Worm (Caenorhabditis elegans) whole organism, late embryonic: ENCODE data around the gene srh-281.

ENCODE experiments used
- C08G9.2 ChIP-seq: sonication (generic microtip); optimal IDR thresholded peaks from 2 replicates; lab custom pipeline; 2016; ENCODE audit warnings: mild to moderate bottlenecking, missing genetic modification characterization, moderate library complexity, missing compliant biosample characterization
- F13H6.1 ChIP-seq: sonication (generic microtip); optimal IDR thresholded peaks from 2 replicates; lab custom pipeline; 2016; ENCODE audit warnings: missing genetic modification characterization, missing compliant biosample characterization
- K09A11.1 ChIP-seq: sonication (generic microtip); optimal IDR thresholded peaks from 2 replicates; lab custom pipeline; 2017; ENCODE audit warnings: antibody characterized with exemption, mild to moderate bottlenecking, missing genetic modification characterization, missing compliant biosample characterization; ENCODE audit not compliant: insufficient read depth
- T23F11.4 ChIP-seq: fragments of 200-800 bp; sonication (Bioruptor generic); optimal IDR thresholded peaks from 2 replicates; lab custom pipeline; 2018; ENCODE audit warnings: mild to moderate bottlenecking, missing genetic modification characterization, missing compliant biosample characterization
- Y22D7AL.16 ChIP-seq: sonication (generic microtip); optimal IDR thresholded peaks from 2 replicates; lab custom pipeline; 2016; ENCODE audit warnings: missing genetic modification characterization, missing compliant biosample characterization
- ama-1 ChIP-seq: fragments of 150-350 bp; optimal IDR thresholded peaks from 2 replicates; lab custom pipeline; 2014
- ceh-14 ChIP-seq: sonication (generic microtip); optimal IDR thresholded peaks from 2 replicates; lab custom pipeline; 2016; ENCODE audit warnings: missing genotype, missing genetic modification characterization, missing compliant biosample characterization
- ceh-18 ChIP-seq: sonication (generic microtip); optimal IDR thresholded peaks from 2 replicates; lab custom pipeline; 2016; ENCODE audit warnings: missing genetic modification characterization, missing compliant biosample characterization
- ceh-19 ChIP-seq: fragments of 200-800 bp; sonication (Bioruptor generic); optimal IDR thresholded peaks from 2 replicates; lab custom pipeline; 2018; ENCODE audit warnings: mild to moderate bottlenecking, missing genetic modification characterization, missing compliant biosample characterization
- ceh-2 ChIP-seq: sonication (generic microtip); optimal IDR thresholded peaks from 2 replicates; lab custom pipeline; 2016; ENCODE audit warnings: missing genotype, missing genetic modification characterization, missing compliant biosample characterization
- ceh-22 ChIP-seq: sonication (generic microtip); optimal IDR thresholded peaks from 2 replicates; lab custom pipeline; 2017; ENCODE audit warnings: missing biosample characterization, missing genetic modification characterization
- ceh-31 ChIP-seq: sonication (generic microtip); optimal IDR thresholded peaks from 2 replicates; lab custom pipeline; 2016; ENCODE audit warnings: missing genetic modification characterization, missing compliant biosample characterization
- ceh-45 ChIP-seq: fragments of 200-800 bp; sonication (Bioruptor generic); IDR thresholded peaks from 2 replicates; pipeline ENCODE4 v1.3.6; 2022; ENCODE audit warnings: missing genetic modification reagents, missing genetic modification characterization, missing compliant biosample characterization
- ceh-48 ChIP-seq: sonication (generic microtip); optimal IDR thresholded peaks from 2 replicates; lab custom pipeline; 2016; ENCODE audit warnings: missing genetic modification characterization, inconsistent platforms, missing compliant biosample characterization
- ceh-6 ChIP-seq: fragments of 200-800 bp; sonication (Bioruptor generic); optimal IDR thresholded peaks from 2 replicates; lab custom pipeline; 2018; ENCODE audit warnings: mild to moderate bottlenecking, missing genetic modification characterization, missing compliant biosample characterization
- ceh-9 ChIP-seq: sonication (generic microtip); optimal IDR thresholded peaks from 2 replicates; lab custom pipeline; 2016; ENCODE audit warnings: mild to moderate bottlenecking, missing genetic modification characterization, inconsistent platforms, missing compliant biosample characterization
- elt-2 ChIP-seq: sonication (generic microtip); optimal IDR thresholded peaks from 2 replicates; lab custom pipeline; 2016; ENCODE audit warnings: missing genetic modification reagents, missing genetic modification characterization, missing compliant biosample characterization
- ets-4 ChIP-seq: sonication (generic microtip); optimal IDR thresholded peaks from 2 replicates; lab custom pipeline; 2016; ENCODE audit warnings: missing genetic modification characterization, missing compliant biosample characterization
- fkh-10 ChIP-seq: fragments of 150-350 bp; optimal IDR thresholded peaks from 2 replicates; lab custom pipeline; 2014; ENCODE audit warnings: missing biosample characterization, missing genetic modification reagents, missing genetic modification characterization
- hlh-13 ChIP-seq: fragments of 200-800 bp; sonication (Bioruptor generic); optimal IDR thresholded peaks from 2 replicates; lab custom pipeline; 2018; ENCODE audit warnings: mild to moderate bottlenecking, missing genetic modification characterization, missing compliant biosample characterization
- hlh-6 ChIP-seq: sonication (generic microtip); optimal IDR thresholded peaks from 2 replicates; lab custom pipeline; 2016; ENCODE audit warnings: missing genotype, missing genetic modification characterization, missing compliant biosample characterization
- lim-6 ChIP-seq: sonication (generic microtip); optimal IDR thresholded peaks from 2 replicates; lab custom pipeline; 2016; ENCODE audit warnings: missing genetic modification characterization, missing compliant biosample characterization
- madf-2 ChIP-seq: sonication (generic microtip); optimal IDR thresholded peaks from 2 replicates; lab custom pipeline; 2017; ENCODE audit warnings: missing genetic modification characterization, missing compliant biosample characterization
- mec-3 ChIP-seq: sonication (generic microtip); optimal IDR thresholded peaks from 2 replicates; lab custom pipeline; 2016; ENCODE audit warnings: borderline replicate concordance, missing genetic modification characterization, missing compliant biosample characterization
- nhr-232 ChIP-seq: sonication (generic microtip); optimal IDR thresholded peaks from 2 replicates; lab custom pipeline; 2016; ENCODE audit warnings: missing genetic modification characterization, missing compliant biosample characterization
- npax-4 ChIP-seq: sonication (generic microtip); optimal IDR thresholded peaks from 2 replicates; lab custom pipeline; 2016; ENCODE audit warnings: missing genetic modification characterization, missing compliant biosample characterization
- odd-2 ChIP-seq: sonication (generic microtip); optimal IDR thresholded peaks from 2 replicates; lab custom pipeline; 2017; ENCODE audit warnings: antibody characterized with exemption, mild to moderate bottlenecking, missing genetic modification characterization, missing compliant biosample characterization
- pag-3 ChIP-seq: sonication (generic microtip); optimal IDR thresholded peaks from 2 replicates; lab custom pipeline; 2016; ENCODE audit warnings: missing compliant biosample characterization, missing genetic modification characterization, borderline replicate concordance
- pax-1 ChIP-seq: fragments of 150-350 bp; optimal IDR thresholded peaks from 2 replicates; lab custom pipeline; 2014; ENCODE audit warnings: missing biosample characterization, missing genetic modification characterization
- pha-4 ChIP-seq: fragments of 150-350 bp; optimal IDR thresholded peaks from 2 replicates; lab custom pipeline; 2018; ENCODE audit warnings: missing biosample characterization, missing genetic modification reagents, missing genetic modification characterization
- pqm-1 ChIP-seq: sonication (generic microtip); optimal IDR thresholded peaks from 2 replicates; lab custom pipeline; 2016; ENCODE audit warnings: missing genetic modification characterization, missing compliant biosample characterization
- ref-2 ChIP-seq: sonication (generic microtip); optimal IDR thresholded peaks from 2 replicates; lab custom pipeline; 2016; ENCODE audit warnings: missing genetic modification characterization, missing compliant biosample characterization
- sox-2 ChIP-seq: fragments of 200-800 bp; sonication (Bioruptor generic); IDR thresholded peaks from 2 replicates; pipeline ENCODE4 v1.3.6; 2022; ENCODE audit warnings: missing genetic modification reagents, missing genetic modification characterization, missing compliant biosample characterization
- tbx-7 ChIP-seq: sonication (generic microtip); optimal IDR thresholded peaks from 2 replicates; lab custom pipeline; 2016; ENCODE audit warnings: missing genotype, missing genetic modification characterization, missing compliant biosample characterization
- unc-3 ChIP-seq, 2 experiments: fragments of 200-800 bp in 1 of 2; sonication (Bioruptor generic) in 1 of 2; sonication (generic microtip) in 1 of 2; conservative IDR thresholded peaks in 1 of 2; optimal IDR thresholded peaks in 1 of 2; 2 replicates each; pipeline versions ENCODE4 v1.3.6 to Lab custom; 2016 to 2022; ENCODE audit warnings: missing compliant biosample characterization in 2 of 2, missing genetic modification characterization in 2 of 2, missing genetic modification reagents in 1 of 2
- unc-42 ChIP-seq: sonication (generic microtip); optimal IDR thresholded peaks from 2 replicates; lab custom pipeline; 2016; ENCODE audit warnings: missing genotype, missing genetic modification characterization, missing compliant biosample characterization
- unc-55 ChIP-seq: sonication (generic microtip); optimal IDR thresholded peaks from 2 replicates; lab custom pipeline; 2017; ENCODE audit warnings: missing biosample characterization, missing genetic modification reagents, missing genetic modification characterization

The srh-281 gene

DNA sequence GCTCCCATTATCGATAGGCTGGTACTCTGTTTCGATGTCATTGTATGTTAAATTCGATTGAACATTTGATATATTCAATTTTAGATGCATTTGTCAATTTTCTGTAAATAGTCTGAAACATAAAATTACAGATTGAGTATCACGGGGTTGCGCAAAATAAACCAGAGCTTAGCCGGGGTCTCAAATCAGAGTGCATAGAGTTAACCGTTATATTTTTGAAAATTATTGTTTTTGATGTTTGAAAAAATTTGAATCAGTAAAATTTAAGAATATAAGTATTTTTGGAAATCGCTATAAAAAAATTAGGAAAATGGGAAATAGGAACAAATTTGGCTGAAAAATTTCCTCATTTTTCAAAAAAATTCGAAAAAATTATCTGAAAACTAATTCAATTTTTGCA lies 31.0 kb upstream of the srh-281 start, which contains the start of gene F10A3.17:
TSS of gene F10A3.17 (minus strand) at position 101 of the 400 bp plus-strand sequence.
- TF ChIP-seq pag-3 (tag; lab: Kevin White, UChicago) (no peak), sox-2 (no peak), ceh-2 (no peak), lim-6 (tag; lab: Kevin White, UChicago) (no peak), Y22D7AL.16 (tag; lab: Kevin White, UChicago) (no peak)
- TF ChIP-seq, all 69 proteins: peak for 0

DNA sequence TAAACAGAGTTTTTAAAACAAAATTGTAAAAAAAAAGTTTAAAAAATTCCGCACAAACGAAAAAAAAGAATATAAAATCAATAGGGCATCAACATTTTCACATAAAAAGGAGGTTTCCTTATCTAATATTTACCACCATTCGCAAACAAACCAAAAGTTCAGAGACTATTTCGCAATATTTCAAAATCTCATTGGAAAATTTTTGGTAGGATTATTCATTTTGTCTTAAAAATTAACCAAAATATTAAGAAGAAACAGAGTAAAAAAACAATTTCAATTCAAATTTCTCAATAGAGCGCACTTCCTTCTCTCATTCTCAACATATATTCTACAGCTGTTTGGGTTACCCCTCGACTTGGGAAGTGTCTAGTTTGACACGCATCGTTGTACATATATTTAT lies 30.5 kb upstream of the srh-281 start:
- no peak for TF ChIP-seq tbx-7
- TF ChIP-seq pax-1 (tag; lab: Kevin White, UChicago) = no peak
- TF ChIP-seq ref-2 (tag; lab: Kevin White, UChicago) = no peak
- TF ChIP-seq sox-2 = no peak
- TF ChIP-seq ceh-6 = no peak
- TF ChIP-seq C08G9.2 = no peak
- no peak for TF ChIP-seq madf-2
- TF ChIP-seq ceh-45 (GFP tag; lab: Robert Waterston, UW) = no peak
- no peak for TF ChIP-seq nhr-232 (tag; lab: Kevin White, UChicago)
- TF ChIP-seq mec-3 (tag; lab: Kevin White, UChicago) = no peak
- no peak for TF ChIP-seq ceh-48 (tag; lab: Kevin White, UChicago)
- no peak for TF ChIP-seq pqm-1
- no peak for TF ChIP-seq F13H6.1 (tag; lab: Kevin White, UChicago)
- no peak for TF ChIP-seq ceh-31 (tag; lab: Kevin White, UChicago)
- no peak for TF ChIP-seq K09A11.1 (tag; lab: Kevin White, UChicago)
- no peak for TF ChIP-seq unc-3 (GFP tag; conservative IDR thresholded peaks at IDR 0.05; lab: Robert Waterston, UW)
- TF ChIP-seq unc-3 (tag; optimal IDR thresholded peaks at IDR 0.05; lab: Kevin White, UChicago) = no peak
- no peak for TF ChIP-seq ceh-18 (tag; lab: Kevin White, UChicago)

DNA sequence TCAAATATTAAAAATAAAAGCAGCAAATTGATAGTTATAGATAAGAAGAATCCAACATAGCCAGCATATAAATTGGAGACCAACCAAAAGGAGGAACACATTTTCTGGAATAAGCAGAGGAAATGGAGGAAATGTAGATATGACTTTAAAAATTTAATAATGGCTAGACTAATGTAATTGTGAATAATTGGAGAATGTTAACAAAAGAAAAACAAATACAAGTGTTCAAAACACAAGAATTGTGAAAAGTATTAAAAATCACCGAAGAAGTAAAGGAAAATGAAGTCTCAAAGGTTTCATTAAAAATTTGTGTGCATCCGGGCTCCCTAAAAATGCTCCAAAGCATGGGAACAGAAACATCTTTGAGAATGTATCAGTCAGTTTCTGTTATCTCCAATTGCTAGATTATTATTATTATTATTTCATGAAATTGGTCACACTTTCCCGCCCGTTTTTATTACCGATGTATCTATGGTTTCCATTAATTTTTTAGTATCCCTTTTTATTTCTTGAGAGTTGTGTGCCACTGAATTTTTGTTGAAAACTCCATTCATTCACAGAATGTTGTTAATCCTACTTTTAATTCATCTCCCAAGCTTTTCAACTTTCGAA lies 28.4 kb upstream of the srh-281 start, which contains the start of the genes str-109 and F10A3.11:
TSS of gene str-109 (minus strand) at position 101 of the 612 bp plus-strand sequence.
TSS of gene F10A3.11 (plus strand) at position 562 of the 612 bp plus-strand sequence.
- no peak for TF ChIP-seq ceh-45 (GFP tag; lab: Robert Waterston, UW)
- TF ChIP-seq pha-4 = no peak
- TF ChIP-seq hlh-13 (GFP tag; lab: Kevin White, UChicago) = no peak
- TF ChIP-seq ceh-19 = no peak
- no peak for TF ChIP-seq T23F11.4 (GFP tag; lab: Kevin White, UChicago)
- TF ChIP-seq ets-4 = no peak
- TF ChIP-seq ceh-9 (tag; lab: Kevin White, UChicago) = no peak
- no peak for TF ChIP-seq npax-4 (tag; lab: Kevin White, UChicago)
- TF ChIP-seq odd-2 (tag; lab: Kevin White, UChicago) = no peak
- no peak for TF ChIP-seq ceh-22 (tag; lab: Kevin White, UChicago)
- TF ChIP-seq Y22D7AL.16 (tag; lab: Kevin White, UChicago) = no peak

DNA sequence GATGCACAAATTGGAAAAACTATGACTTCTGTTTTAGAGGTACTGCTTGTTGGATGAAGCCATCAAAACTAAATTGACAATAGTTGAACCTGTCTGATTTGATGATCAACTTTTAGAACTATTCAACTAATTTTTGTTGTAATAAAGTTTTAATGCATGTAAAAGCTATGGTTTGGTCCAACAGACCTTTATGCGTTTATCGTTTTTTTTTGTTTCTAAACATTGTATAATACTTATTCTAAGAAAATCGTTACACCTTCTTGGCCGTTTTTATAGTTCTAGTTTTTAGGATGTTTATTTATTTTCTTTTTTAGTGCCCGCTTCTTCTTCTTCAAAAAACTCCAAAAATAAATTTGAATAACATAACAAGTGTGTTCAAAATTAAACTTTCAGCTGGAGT lies 26.9 kb upstream of the srh-281 start, which contains the start of gene F10A3.12:
TSS of gene F10A3.12 (plus strand) at position 301 of the 400 bp plus-strand sequence.
- TF ChIP-seq ama-1 (lab: Kevin White, UChicago) = no peak
- TF ChIP-seq fkh-10 (GFP tag; lab: Kevin White, UChicago) = no peak
- no peak for TF ChIP-seq npax-4 (tag; lab: Kevin White, UChicago)
- TF ChIP-seq hlh-6 (tag; lab: Kevin White, UChicago) = no peak
- no peak for TF ChIP-seq C08G9.2
- TF ChIP-seq elt-2 = no peak

DNA sequence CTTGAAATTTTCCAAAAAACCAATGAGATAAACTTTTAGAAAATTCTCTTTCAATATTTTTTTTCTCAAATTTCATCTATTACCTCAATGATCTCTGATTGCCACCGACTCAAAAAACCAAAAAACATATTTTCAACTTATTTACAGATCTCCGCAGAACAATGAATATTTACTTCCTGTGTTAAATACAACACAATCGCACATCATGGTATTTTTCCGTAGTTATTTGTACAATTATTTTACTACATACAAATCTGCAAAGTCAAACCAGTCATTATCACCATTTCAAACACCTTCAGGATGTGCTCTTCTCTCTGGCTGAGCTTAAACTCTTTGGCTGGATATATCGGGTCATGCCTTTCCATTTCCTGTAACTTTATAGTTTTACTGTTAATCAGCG lies 24.6 kb upstream of the srh-281 start, which contains the start of gene str-108:
TSS of gene str-108 (plus strand) at position 301 of the 400 bp plus-strand sequence.
- TF ChIP-seq ceh-19 (no peak), unc-42 (no peak), ceh-14 (tag; lab: Kevin White, UChicago) (no peak), unc-55 (GFP tag; lab: Kevin White, UChicago) (no peak), sox-2 (no peak), ceh-22 (tag; lab: Kevin White, UChicago) (no peak), ceh-18 (tag; lab: Kevin White, UChicago) (no peak), npax-4 (tag; lab: Kevin White, UChicago) (no peak)
